Worm (Caenorhabditis elegans) whole organism, L4 larva: Measurements from ENCODE around the gene F22B5.4.

Experiments used
- F44E2.7 ChIP-seq: fragments of 200-800 bp; sonication (Bioruptor generic); IDR thresholded peaks from 2 replicates; pipeline ENCODE4 v2.1.2; 2022; ENCODE audit warnings: missing genetic modification characterization, missing compliant biosample characterization
- ceh-20 ChIP-seq: fragments of 200-800 bp; sonication (Bioruptor generic); IDR thresholded peaks from 2 replicates; pipeline ENCODE4 v1.3.6; 2022; ENCODE audit warnings: missing genetic modification reagents, missing genetic modification characterization, missing compliant biosample characterization
- nhr-11 ChIP-seq: fragments of 150-350 bp; optimal IDR thresholded peaks from 2 replicates; lab custom pipeline; 2014; ENCODE audit warnings: missing biosample characterization, missing genetic modification characterization
- pqm-1 ChIP-seq: sonication (generic microtip); optimal IDR thresholded peaks from 2 replicates; lab custom pipeline; 2017; ENCODE audit warnings: missing biosample characterization, missing genetic modification characterization
- spr-3 ChIP-seq: fragments of 200-800 bp; sonication (Bioruptor generic); optimal IDR thresholded peaks from 2 replicates; lab custom pipeline; 2018; ENCODE audit warnings: mild to moderate bottlenecking, missing genetic modification characterization, missing compliant biosample characterization

ce11 chrII:8440097-8440496 lies 9.4 kb upstream of the F22B5.4 start:
- TF ChIP-seq spr-3 (GFP tag; lab: Kevin White, UChicago) (no peak), ceh-20 (GFP tag; lab: Robert Waterston, UW) (no peak), nhr-11 (tag; lab: Kevin White, UChicago) (no peak), pqm-1 (tag; lab: Kevin White, UChicago) (no peak), F44E2.7 (GFP tag; lab: Robert Waterston, UW) (no peak)
